Worm (Caenorhabditis elegans) whole organism, L4 larva: ENCODE data around the gene acn-1.
A peak's percentile ranks its signal among the peaks of the same experiment; 100 is the strongest.

Source experiments
- F10B5.3 ChIP-seq: sonication (generic microtip); optimal IDR thresholded peaks from 2 replicates; lab custom pipeline; 2016; ENCODE audit warnings: mild to moderate bottlenecking, missing genetic modification characterization, missing compliant biosample characterization
- F44E2.7 ChIP-seq: fragments of 200-800 bp; sonication (Bioruptor generic); IDR thresholded peaks from 2 replicates; pipeline ENCODE4 v2.1.2; 2022; ENCODE audit warnings: missing genetic modification characterization, missing compliant biosample characterization
- T20F7.1 ChIP-seq: fragments of 200-800 bp; sonication (Bioruptor generic); optimal IDR thresholded peaks from 2 replicates; lab custom pipeline; 2018; ENCODE audit warnings: mild to moderate bottlenecking, missing genetic modification characterization, missing compliant biosample characterization
- Y105C5A.15 ChIP-seq: fragments of 200-800 bp; sonication (Bioruptor generic); IDR thresholded peaks from 2 replicates; pipeline ENCODE4 v1.3.6; 2022; ENCODE audit warnings: missing genetic modification characterization, missing compliant biosample characterization
- Y48G9A.11 ChIP-seq: fragments of 200-800 bp; sonication (Bioruptor generic); IDR thresholded peaks from 2 replicates; pipeline ENCODE4 v1.3.6; 2022; ENCODE audit warnings: missing genetic modification reagents, missing genetic modification characterization, missing compliant biosample characterization
- Y75B8A.6 ChIP-seq: fragments of 200-800 bp; sonication (Bioruptor generic); IDR thresholded peaks from 2 replicates; pipeline ENCODE4 v1.3.6; 2022; ENCODE audit warnings: missing genetic modification reagents, missing genetic modification characterization, missing compliant biosample characterization
- ZK546.5 ChIP-seq, 2 experiments: sonication (generic microtip); optimal IDR thresholded peaks; 2 replicates each; lab custom pipeline; 2017; ENCODE audit warnings: missing biosample characterization in 2 of 2, missing genetic modification characterization in 2 of 2
- aha-1 ChIP-seq: fragments of 150-350 bp; peaks from one replicate; lab custom pipeline; 2014; ENCODE audit warnings: missing biosample characterization, missing genetic modification characterization
- attf-4 ChIP-seq: sonication (generic microtip); optimal IDR thresholded peaks from 3 replicates; lab custom pipeline; 2017; ENCODE audit warnings: missing biosample characterization, missing genetic modification characterization
- ceh-20 ChIP-seq: fragments of 200-800 bp; sonication (Bioruptor generic); IDR thresholded peaks from 2 replicates; pipeline ENCODE4 v1.3.6; 2022; ENCODE audit warnings: missing genetic modification reagents, missing genetic modification characterization, missing compliant biosample characterization
- ceh-28 ChIP-seq: fragments of 150-350 bp; optimal IDR thresholded peaks from 2 replicates; lab custom pipeline; 2014; ENCODE audit warnings: missing biosample characterization, missing genetic modification reagents, missing genetic modification characterization
- ceh-44 ChIP-seq: fragments of 200-800 bp; sonication (Bioruptor generic); IDR thresholded peaks from 2 replicates; pipeline ENCODE4 v1.3.6; 2022; ENCODE audit warnings: missing genetic modification reagents, missing genetic modification characterization, missing compliant biosample characterization
- ces-1 ChIP-seq: fragments of 150-350 bp; sonication (generic microtip); optimal IDR thresholded peaks from 4 replicates; lab custom pipeline; 2014; ENCODE audit warnings: missing biosample characterization, missing genetic modification reagents, missing genetic modification characterization
- daf-12 ChIP-seq: fragments of 150-350 bp; optimal IDR thresholded peaks from 2 replicates; lab custom pipeline; 2014; ENCODE audit warnings: missing biosample characterization, missing genetic modification reagents, missing genetic modification characterization
- daf-16 ChIP-seq, 3 experiments: sonication (generic microtip); optimal IDR thresholded peaks; 2 replicates each; lab custom pipeline; 2016 to 2017; ENCODE audit warnings: missing genetic modification characterization in 3 of 3, missing genetic modification reagents in 3 of 3, mild to moderate bottlenecking in 2 of 3, missing compliant biosample characterization in 2 of 3, missing biosample characterization in 1 of 3, moderate library complexity in 1 of 3
- daf-8 ChIP-seq: fragments of 200-800 bp; sonication (Bioruptor generic); IDR thresholded peaks from 2 replicates; pipeline ENCODE4 v1.3.6; 2022; ENCODE audit warnings: missing genetic modification characterization, missing compliant biosample characterization
- dmd-6 ChIP-seq: fragments of 200-800 bp; sonication (Bioruptor generic); IDR thresholded peaks from 2 replicates; pipeline ENCODE4 v1.3.6; 2022; ENCODE audit warnings: missing genetic modification reagents, missing genetic modification characterization, missing compliant biosample characterization
- hif-1 ChIP-seq, 2 experiments: sonication (generic microtip); optimal IDR thresholded peaks; 2 replicates each; lab custom pipeline; 2016 to 2017; ENCODE audit warnings: missing compliant biosample characterization in 2 of 2, missing genetic modification characterization in 2 of 2, missing genetic modification reagents in 2 of 2, missing genotype in 2 of 2, mild to moderate bottlenecking in 1 of 2
- hlh-30 ChIP-seq: sonication (generic microtip); optimal IDR thresholded peaks from 2 replicates; lab custom pipeline; 2017; ENCODE audit warnings: antibody characterized with exemption, mild to moderate bottlenecking, missing genetic modification characterization, missing compliant biosample characterization; ENCODE audit not compliant: insufficient read depth
- hmg-1.1 ChIP-seq: fragments of 200-800 bp; sonication (Bioruptor generic); IDR thresholded peaks from 2 replicates; pipeline ENCODE4 v1.3.6; 2022; ENCODE audit warnings: missing genetic modification reagents, missing genetic modification characterization, missing compliant biosample characterization
- lin-1 ChIP-seq: fragments of 200-800 bp; sonication (Bioruptor generic); IDR thresholded peaks from 2 replicates; pipeline ENCODE4 v1.3.6; 2022; ENCODE audit warnings: missing genetic modification reagents, missing genetic modification characterization, missing compliant biosample characterization
- lin-13 ChIP-seq: fragments of 150-350 bp; optimal IDR thresholded peaks from 2 replicates; lab custom pipeline; 2014; ENCODE audit warnings: missing biosample characterization, missing genetic modification reagents, missing genetic modification characterization
- lin-29 ChIP-seq: fragments of 200-800 bp; sonication (Bioruptor generic); IDR thresholded peaks from 2 replicates; pipeline ENCODE4 v1.3.6; 2022; ENCODE audit warnings: missing genetic modification reagents, missing genetic modification characterization, missing compliant biosample characterization
- madf-9 ChIP-seq: fragments of 200-800 bp; sonication (Bioruptor generic); conservative IDR thresholded peaks from 2 replicates; pipeline ENCODE4 v1.3.6; 2022; ENCODE audit warnings: missing genetic modification reagents, missing genetic modification characterization, missing compliant biosample characterization
- mdt-29 ChIP-seq: fragments of 200-800 bp; sonication (Bioruptor generic); IDR thresholded peaks from 2 replicates; pipeline ENCODE4 v1.3.6; 2022; ENCODE audit warnings: missing genetic modification reagents, missing genetic modification characterization, missing compliant biosample characterization
- mep-1 ChIP-seq: fragments of 150-350 bp; sonication (generic microtip); optimal IDR thresholded peaks from 3 replicates; lab custom pipeline; 2014; ENCODE audit warnings: missing biosample characterization, missing genetic modification characterization
- mxl-2 ChIP-seq: fragments of 200-800 bp; sonication (Bioruptor generic); conservative IDR thresholded peaks from 2 replicates; pipeline ENCODE4 v1.3.6; 2022; ENCODE audit warnings: missing genetic modification reagents, missing genetic modification characterization, missing compliant biosample characterization
- mxl-3 ChIP-seq: fragments of 200-800 bp; sonication (Bioruptor generic); optimal IDR thresholded peaks from 2 replicates; lab custom pipeline; 2018; ENCODE audit warnings: mild to moderate bottlenecking, missing genetic modification characterization, missing compliant biosample characterization
- nhr-11 ChIP-seq: fragments of 150-350 bp; optimal IDR thresholded peaks from 2 replicates; lab custom pipeline; 2014; ENCODE audit warnings: missing biosample characterization, missing genetic modification characterization
- nhr-25 ChIP-seq: sonication (generic microtip); optimal IDR thresholded peaks from 2 replicates; lab custom pipeline; 2017; ENCODE audit warnings: missing genetic modification characterization, mild to moderate bottlenecking, missing compliant biosample characterization, antibody characterized with exemption, moderate library complexity, borderline replicate concordance; ENCODE audit not compliant: insufficient read depth
- nhr-28 ChIP-seq: fragments of 150-350 bp; optimal IDR thresholded peaks from 2 replicates; lab custom pipeline; 2014; ENCODE audit warnings: missing biosample characterization, missing genetic modification characterization
- nhr-41 ChIP-seq: fragments of 200-800 bp; sonication (Bioruptor generic); IDR thresholded peaks from 2 replicates; pipeline ENCODE4 v1.3.6; 2022; ENCODE audit warnings: missing genetic modification reagents, missing genetic modification characterization, missing compliant biosample characterization
- nhr-6 ChIP-seq: fragments of 150-350 bp; optimal IDR thresholded peaks from 2 replicates; lab custom pipeline; 2014; ENCODE audit warnings: missing biosample characterization, missing genetic modification characterization
- nhr-76 ChIP-seq: fragments of 150-350 bp; optimal IDR thresholded peaks from 2 replicates; lab custom pipeline; 2014; ENCODE audit warnings: missing biosample characterization, missing genetic modification characterization
- pha-4 ChIP-seq, 2 experiments: fragments of 150-350 bp in 1 of 2; fragments of 200-800 bp in 1 of 2; sonication (Bioruptor generic) in 1 of 2; IDR thresholded peaks in 1 of 2; optimal IDR thresholded peaks in 1 of 2; 2 replicates each; pipeline versions ENCODE4 v1.3.6 to Lab custom; 2014 to 2022; ENCODE audit warnings: missing genetic modification characterization in 2 of 2, missing genetic modification reagents in 2 of 2, missing biosample characterization in 1 of 2, missing compliant biosample characterization in 1 of 2
- pqm-1 ChIP-seq: sonication (generic microtip); optimal IDR thresholded peaks from 2 replicates; lab custom pipeline; 2017; ENCODE audit warnings: missing biosample characterization, missing genetic modification characterization
- rbr-2 ChIP-seq: sonication (generic microtip); optimal IDR thresholded peaks from 2 replicates; lab custom pipeline; 2016; ENCODE audit warnings: missing genotype, missing genetic modification characterization, missing compliant biosample characterization
- sdz-12 ChIP-seq: fragments of 200-800 bp; sonication (Bioruptor generic); optimal IDR thresholded peaks from 2 replicates; lab custom pipeline; 2018; ENCODE audit warnings: mild to moderate bottlenecking, missing genetic modification characterization, missing compliant biosample characterization
- spr-1 ChIP-seq: sonication (generic microtip); optimal IDR thresholded peaks from 2 replicates; lab custom pipeline; 2016; ENCODE audit warnings: mild to moderate bottlenecking, missing genetic modification characterization, missing compliant biosample characterization
- tag-97 ChIP-seq: fragments of 200-800 bp; sonication (Bioruptor generic); IDR thresholded peaks from 2 replicates; pipeline ENCODE4 v1.3.6; 2022; ENCODE audit warnings: missing genetic modification characterization, missing compliant biosample characterization
- tra-1 ChIP-seq: fragments of 200-800 bp; sonication (Bioruptor generic); IDR thresholded peaks from 2 replicates; pipeline ENCODE4 v1.3.6; 2022; ENCODE audit warnings: missing genetic modification reagents, missing genetic modification characterization, missing compliant biosample characterization
- unc-39 ChIP-seq: sonication (generic microtip); optimal IDR thresholded peaks from 2 replicates; lab custom pipeline; 2017; ENCODE audit warnings: missing biosample characterization, missing genetic modification characterization
- zag-1 ChIP-seq: fragments of 150-350 bp; optimal IDR thresholded peaks from 2 replicates; lab custom pipeline; 2014; ENCODE audit warnings: missing biosample characterization, missing genetic modification characterization
- zfp-2 ChIP-seq: sonication (generic microtip); optimal IDR thresholded peaks from 2 replicates; lab custom pipeline; 2016; ENCODE audit warnings: mild to moderate bottlenecking, missing genetic modification characterization, missing compliant biosample characterization
- zip-11 ChIP-seq: fragments of 200-800 bp; sonication (Bioruptor generic); IDR thresholded peaks from 2 replicates; pipeline ENCODE4 v1.3.6; 2022; ENCODE audit warnings: missing genetic modification characterization, missing compliant biosample characterization
- ztf-11 ChIP-seq: fragments of 150-350 bp; optimal IDR thresholded peaks from 2 replicates; lab custom pipeline; 2014; ENCODE audit warnings: missing biosample characterization, missing genetic modification characterization

The acn-1 gene

DNA sequence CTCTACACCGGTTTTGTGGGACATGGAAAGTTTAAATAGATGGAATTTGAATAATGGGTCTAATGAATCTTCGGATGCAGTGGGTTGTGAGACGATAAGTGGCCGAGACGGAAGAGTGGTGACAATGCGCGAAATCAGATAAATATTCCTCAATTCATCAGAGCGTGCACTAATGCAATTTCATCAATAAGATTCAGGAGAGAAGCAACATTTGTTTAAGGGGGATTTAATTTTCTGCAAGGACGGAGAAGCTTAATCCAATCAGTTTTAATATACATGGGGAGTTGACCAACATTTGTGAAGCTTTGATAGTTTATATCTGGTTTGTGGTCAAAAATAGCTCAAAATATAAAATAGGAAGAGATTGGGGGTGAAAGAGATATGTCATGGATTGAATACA is 32.6 kb upstream of the acn-1 start:
- no peak for TF ChIP-seq tra-1 (GFP tag; lab: Robert Waterston, UW)
- TF ChIP-seq unc-39 (tag; lab: Kevin White, UChicago): no peak
- no peak for TF ChIP-seq F44E2.7
- no peak for TF ChIP-seq F10B5.3 (tag; lab: Kevin White, UChicago)
- TF ChIP-seq mdt-29: no peak
- TF ChIP-seq rbr-2 (tag; lab: Kevin White, UChicago): no peak
- TF ChIP-seq aha-1 (tag; lab: Kevin White, UChicago): no peak
- TF ChIP-seq ces-1 (GFP tag; lab: Kevin White, UChicago): peak; percentile 83

DNA sequence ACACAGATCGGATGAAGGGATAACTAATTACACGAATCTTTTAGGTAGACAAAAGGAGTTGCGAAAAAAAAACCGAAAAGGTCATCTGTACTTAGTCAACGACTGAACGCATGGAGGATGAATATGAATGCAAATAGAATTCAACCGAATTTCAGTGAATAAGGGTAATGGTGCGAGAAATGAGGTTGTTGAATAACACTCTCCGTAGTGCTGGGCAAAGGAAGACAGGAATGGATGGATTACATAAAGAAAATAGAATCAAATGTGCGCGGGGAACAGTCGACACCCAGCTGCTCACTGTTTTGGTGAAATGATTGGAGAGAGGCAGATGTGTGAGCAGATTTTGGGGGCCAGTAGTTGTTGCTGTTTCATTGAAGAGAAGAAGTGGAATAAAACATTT is 27.4 kb upstream of the acn-1 start:
- TF ChIP-seq nhr-25 (tag; lab: Kevin White, UChicago) (peak; percentile 6), zfp-2 (tag; lab: Kevin White, UChicago) (no peak)

DNA sequence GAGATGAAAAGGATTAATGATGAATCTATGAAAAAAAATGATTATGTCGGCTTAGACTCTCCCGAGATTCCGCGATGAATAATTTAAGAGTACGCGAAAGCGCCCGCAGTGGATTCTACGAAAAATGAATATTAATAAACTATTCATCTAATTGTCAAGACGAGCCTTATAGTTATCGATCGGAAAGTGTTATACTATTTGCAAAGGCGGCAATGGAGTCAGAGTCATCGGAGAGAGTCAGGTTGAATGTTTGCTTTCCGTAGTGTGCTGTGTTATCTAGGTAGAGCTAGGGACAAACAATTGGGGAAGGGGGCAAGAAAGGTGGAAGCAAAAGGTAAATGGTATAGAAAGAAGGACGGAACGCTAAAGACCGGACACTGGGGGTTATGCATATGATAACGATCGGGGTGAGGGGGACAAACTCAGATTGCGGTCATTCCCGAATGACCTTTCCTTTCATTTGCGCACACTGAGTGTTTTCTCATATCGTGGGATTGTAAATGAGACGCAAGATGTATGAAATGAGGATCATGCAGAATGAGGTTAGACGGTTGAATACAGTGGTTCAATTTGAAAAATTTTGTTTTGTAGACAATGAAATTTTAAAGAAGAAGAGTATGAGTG is 26.0 kb upstream of the acn-1 start:
- no peak for TF ChIP-seq sdz-12 (GFP tag; lab: Kevin White, UChicago)
- no peak for TF ChIP-seq lin-29 (GFP tag; lab: Robert Waterston, UW)
- TF ChIP-seq attf-4 (tag; lab: Kevin White, UChicago): no peak
- TF ChIP-seq nhr-6 (tag; lab: Kevin White, UChicago): peak; percentile 2
- TF ChIP-seq nhr-11: no peak
- peak; percentile 29 for TF ChIP-seq nhr-25 (tag; lab: Kevin White, UChicago)
- no peak for TF ChIP-seq Y48G9A.11 (GFP tag; lab: Robert Waterston, UW)
- peak; percentile 17 for TF ChIP-seq rbr-2 (tag; lab: Kevin White, UChicago)
- no peak for TF ChIP-seq hlh-30 (tag; lab: Kevin White, UChicago)
- TF ChIP-seq pqm-1: peak; percentile 31
- TF ChIP-seq zag-1 (tag; lab: Kevin White, UChicago): no peak
- TF ChIP-seq Y105C5A.15 (GFP tag; lab: Robert Waterston, UW): no peak
- TF ChIP-seq lin-13: no peak
- no peak for TF ChIP-seq ceh-44 (GFP tag; lab: Robert Waterston, UW)
- no peak for TF ChIP-seq daf-16 (GFP tag; optimal IDR thresholded peaks at IDR 0.05; lab: Kevin White, UChicago)
- peak; percentile 47 for TF ChIP-seq daf-16 (tag; optimal IDR thresholded peaks at IDR 0.05; lab: Kevin White, UChicago)
- TF ChIP-seq nhr-28 (tag; lab: Kevin White, UChicago): peak; percentile 36
- no peak for TF ChIP-seq pha-4 (GFP tag; IDR thresholded peaks at IDR 0.05; lab: Robert Waterston, UW)
- TF ChIP-seq pha-4 (tag; optimal IDR thresholded peaks at IDR 0.05; lab: Kevin White, UChicago): peak; percentile 67
- TF ChIP-seq daf-12 (tag; lab: Kevin White, UChicago): no peak
- TF ChIP-seq hmg-1.1: peak; percentile 50; the same call in 1 of the 2 replicates
- TF ChIP-seq madf-9 (GFP tag; lab: Robert Waterston, UW): no peak
- TF ChIP-seq ceh-20 (GFP tag; lab: Robert Waterston, UW): no peak
- no peak for TF ChIP-seq nhr-41
- no peak for TF ChIP-seq tag-97
- peak; percentile 81 for TF ChIP-seq aha-1 (tag; lab: Kevin White, UChicago)
- TF ChIP-seq dmd-6: no peak
- TF ChIP-seq Y75B8A.6 (GFP tag; lab: Robert Waterston, UW): no peak

DNA sequence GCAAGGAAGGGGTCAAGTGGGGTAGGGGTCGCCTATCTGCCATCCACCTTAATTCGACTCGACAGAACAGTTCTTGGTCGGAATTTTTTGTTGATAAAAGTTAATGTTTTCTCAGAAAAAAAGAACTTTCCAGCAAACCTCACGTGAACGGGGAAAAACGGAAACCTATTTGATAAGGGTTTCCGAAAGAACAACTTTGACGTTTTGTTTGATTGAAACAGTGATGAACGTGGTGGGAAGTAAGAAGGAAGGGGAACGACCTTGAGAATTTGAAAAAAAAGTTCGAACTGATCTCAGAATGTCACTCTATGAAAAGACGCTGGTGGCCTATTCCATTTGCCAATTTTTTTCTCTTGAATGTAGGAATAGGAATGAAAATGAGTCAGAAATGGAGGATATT is 25.5 kb upstream of the acn-1 start:
- TF ChIP-seq lin-1: peak; percentile 81
- TF ChIP-seq ztf-11 (tag; lab: Kevin White, UChicago): no peak
- peak; percentile 22 for TF ChIP-seq mxl-3
- TF ChIP-seq mxl-2 (GFP tag; lab: Robert Waterston, UW): no peak
- no peak for TF ChIP-seq daf-8 (GFP tag; lab: Robert Waterston, UW)
- TF ChIP-seq T20F7.1 (GFP tag; lab: Kevin White, UChicago): no peak
- TF ChIP-seq Y105C5A.15 (GFP tag; lab: Robert Waterston, UW): no peak
- TF ChIP-seq ceh-28 (tag; lab: Kevin White, UChicago): no peak
- TF ChIP-seq spr-1 (tag; lab: Kevin White, UChicago): no peak
- TF ChIP-seq zip-11 (GFP tag; lab: Robert Waterston, UW): no peak
- no peak for TF ChIP-seq mep-1 (tag; lab: Kevin White, UChicago)
- no peak for TF ChIP-seq ZK546.5 (tag; optimal IDR thresholded peaks at IDR 0.05; lab: Kevin White, UChicago)
- TF ChIP-seq mdt-29: peak; percentile 84
- TF ChIP-seq nhr-76 (tag; lab: Kevin White, UChicago): no peak
- TF ChIP-seq nhr-28 (tag; lab: Kevin White, UChicago): peak; percentile 49
- no peak for TF ChIP-seq hif-1 (tag; optimal IDR thresholded peaks at IDR 0.05; lab: Kevin White, UChicago)
- no peak for TF ChIP-seq Y48G9A.11 (GFP tag; lab: Robert Waterston, UW)
